Fruit fly (Drosophila melanogaster) whole organism, adult: ENCODE data around the gene CG42828.

Experiments
- CG5204 ChIP-seq: fragments of 200-800 bp; sonication (Bioruptor generic); optimal IDR thresholded peaks from 2 replicates; lab custom pipeline; 2016; ENCODE audit warnings: missing biosample characterization, missing genetic modification characterization
- CG7045 ChIP-seq: fragments of 200-800 bp; sonication (Bioruptor generic); optimal IDR thresholded peaks from 2 replicates; lab custom pipeline; 2017; ENCODE audit warnings: missing biosample characterization, mild to moderate bottlenecking, missing genetic modification characterization
- cnc ChIP-seq, 2 experiments: fragments of >200 bp; optimal IDR thresholded peaks; 2 replicates each; lab custom pipeline; 2017
- tj ChIP-seq: fragments of 200-800 bp; sonication (Bioruptor generic); optimal IDR thresholded peaks from 3 replicates; lab custom pipeline; 2017; ENCODE audit warnings: missing biosample characterization, mild to moderate bottlenecking, missing genetic modification characterization, moderate library complexity

DNA sequence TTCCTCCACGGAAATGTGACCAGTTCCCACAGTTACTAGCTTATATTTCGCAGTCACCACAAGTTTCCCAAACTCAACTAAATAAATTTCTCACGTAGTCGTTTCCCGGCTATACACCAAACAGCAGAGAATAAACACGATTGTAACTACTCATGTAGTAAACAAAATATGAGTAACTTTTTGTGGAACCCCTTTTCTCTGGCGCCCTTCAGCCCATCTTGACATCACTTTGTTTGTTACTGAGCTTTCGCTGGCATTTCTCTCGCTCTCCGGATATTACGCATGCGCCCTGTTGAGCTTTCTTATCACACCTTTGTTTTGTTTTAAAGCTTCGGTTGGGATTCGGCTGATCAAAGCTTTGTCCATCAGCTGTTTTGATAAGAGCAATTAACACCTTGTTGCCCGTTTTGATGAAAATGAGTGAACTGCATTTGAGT, 12.5 kb downstream of the CG42828 start:
- no peak for TF ChIP-seq CG7045 (GFP tag; lab: Kevin White, UChicago)
- TF ChIP-seq cnc (optimal IDR thresholded peaks at IDR 0.05; lab: Kevin White, UChicago): no peak
- TF ChIP-seq CG5204 (GFP tag; lab: Kevin White, UChicago): no peak
- TF ChIP-seq tj (GFP tag; lab: Kevin White, UChicago): no peak
